Worm (Caenorhabditis elegans): ENCODE results near the gene dpy-27.

ce11 chrIII:3801379-3801894 is 18.0 kb downstream of the dpy-27 start:
- TF ChIP-seq ama-1 (optimal IDR thresholded peaks at IDR 0.05) (peak; percentile 20), egl-27 (tag; optimal IDR thresholded peaks at IDR 0.05) (peak; percentile 85), nhr-76 (tag; optimal IDR thresholded peaks at IDR 0.05) (peak; percentile 58), ceh-82 (tag; optimal IDR thresholded peaks at IDR 0.05) (peak; percentile 88), lin-39 (tag; optimal IDR thresholded peaks at IDR 0.05) (peak; percentile 96), unc-39 (tag; optimal IDR thresholded peaks at IDR 0.05) (peak; percentile 28), snpc-4 (tag; optimal IDR thresholded peaks at IDR 0.05) (peak; percentile 88), nhr-77 (tag; optimal IDR thresholded peaks at IDR 0.05) (peak; percentile 69)
